Fruit fly (Drosophila melanogaster) whole organism, prepupa: ENCODE measurements around the gene Hs3st-B.

Source experiments
- Blimp-1 ChIP-seq: fragments of 200-800 bp; sonication (Bioruptor generic); optimal IDR thresholded peaks from 3 replicates; lab custom pipeline; 2017; ENCODE audit warnings: missing biosample characterization, missing genetic modification characterization, mild to moderate bottlenecking, moderate library complexity, missing genetic modification reagents
- CG10631 ChIP-seq: fragments of 200-800 bp; sonication (Bioruptor generic); optimal IDR thresholded peaks from 2 replicates; lab custom pipeline; 2016; ENCODE audit warnings: missing biosample characterization, missing genetic modification characterization
- CG11294 ChIP-seq: fragments of 200-800 bp; sonication (Bioruptor generic); IDR thresholded peaks from 2 replicates; pipeline ENCODE4 v1.3.6; 2022; ENCODE audit warnings: missing biosample characterization, missing genetic modification characterization
- CG11762 ChIP-seq: fragments of 200-800 bp; sonication (Bioruptor generic); optimal IDR thresholded peaks from 3 replicates; lab custom pipeline; 2016; ENCODE audit warnings: missing biosample characterization, missing genetic modification characterization; ENCODE audit not compliant: insufficient read depth
- CG11902 ChIP-seq: fragments of 200-800 bp; sonication (Bioruptor generic); optimal IDR thresholded peaks from 3 replicates; lab custom pipeline; 2016; ENCODE audit warnings: missing biosample characterization, missing genetic modification characterization
- CG15336 ChIP-seq: fragments of 200-800 bp; sonication (Bioruptor generic); IDR thresholded peaks from 2 replicates; pipeline ENCODE4 v1.3.6; 2022; ENCODE audit warnings: missing biosample characterization, missing genetic modification characterization
- CG1621 ChIP-seq: fragments of 200-800 bp; sonication (Bioruptor generic); optimal IDR thresholded peaks from 3 replicates; lab custom pipeline; 2018; ENCODE audit warnings: missing biosample characterization, mild to moderate bottlenecking, missing genetic modification characterization
- CG3032 ChIP-seq: fragments of 200-800 bp; optimal IDR thresholded peaks from 2 replicates; lab custom pipeline; 2019; ENCODE audit warnings: missing biosample characterization, mild to moderate bottlenecking, missing genetic modification characterization, moderate library complexity
- CG31627 ChIP-seq: fragments of 200-800 bp; sonication (Bioruptor generic); optimal IDR thresholded peaks from 3 replicates; lab custom pipeline; 2016; ENCODE audit warnings: missing biosample characterization, missing genetic modification characterization
- CG32006 ChIP-seq: fragments of 200-800 bp; sonication (Bioruptor generic); optimal IDR thresholded peaks from 3 replicates; lab custom pipeline; 2017; ENCODE audit warnings: missing biosample characterization, mild to moderate bottlenecking, missing genetic modification characterization
- CG3919 ChIP-seq: fragments of 200-800 bp; sonication (Bioruptor generic); optimal IDR thresholded peaks from 3 replicates; lab custom pipeline; 2016; ENCODE audit warnings: missing biosample characterization, missing genetic modification characterization
- CG4318 ChIP-seq: fragments of 200-800 bp; sonication (Bioruptor generic); optimal IDR thresholded peaks from 3 replicates; lab custom pipeline; 2017; ENCODE audit warnings: missing biosample characterization, mild to moderate bottlenecking, missing genetic modification characterization
- CG6163 ChIP-seq: fragments of 200-800 bp; sonication (Bioruptor generic); IDR thresholded peaks from 3 replicates; pipeline ENCODE4 v1.3.6; 2022; ENCODE audit warnings: missing biosample characterization, missing genetic modification characterization
- CG6792 ChIP-seq: fragments of 200-800 bp; sonication (Bioruptor generic); optimal IDR thresholded peaks from 3 replicates; lab custom pipeline; 2016; ENCODE audit warnings: missing biosample characterization, missing genetic modification characterization
- CG6808 ChIP-seq: fragments of 200-800 bp; sonication (Bioruptor generic); optimal IDR thresholded peaks from 3 replicates; lab custom pipeline; 2017; ENCODE audit warnings: missing biosample characterization, missing genetic modification characterization, mild to moderate bottlenecking, moderate library complexity, missing genetic modification reagents
- CG6854 ChIP-seq: fragments of 200-800 bp; sonication (Bioruptor generic); optimal IDR thresholded peaks from 2 replicates; lab custom pipeline; 2017; ENCODE audit warnings: missing biosample characterization, mild to moderate bottlenecking, missing genetic modification characterization
- CG7368 ChIP-seq: fragments of 200-800 bp; sonication (Bioruptor generic); optimal IDR thresholded peaks from 3 replicates; lab custom pipeline; 2016; ENCODE audit warnings: missing biosample characterization, missing genetic modification characterization
- CG8119 ChIP-seq: fragments of 200-800 bp; sonication (Bioruptor generic); IDR thresholded peaks from 3 replicates; pipeline ENCODE4 v1.3.6; 2022; ENCODE audit warnings: missing biosample characterization, missing genetic modification characterization
- CG8319 ChIP-seq: fragments of 200-800 bp; sonication (Bioruptor generic); optimal IDR thresholded peaks from 3 replicates; lab custom pipeline; 2016; ENCODE audit warnings: missing biosample characterization, missing genetic modification characterization
- CG8632 ChIP-seq: fragments of 200-800 bp; sonication (Bioruptor generic); optimal IDR thresholded peaks from 3 replicates; lab custom pipeline; 2016; ENCODE audit warnings: missing biosample characterization, missing genetic modification characterization
- CG9139 ChIP-seq: fragments of 200-800 bp; sonication (Bioruptor generic); optimal IDR thresholded peaks from 3 replicates; lab custom pipeline; 2017; ENCODE audit warnings: missing biosample characterization, mild to moderate bottlenecking, missing genetic modification characterization
- Eip75B ChIP-seq: fragments of 200-800 bp; sonication (Bioruptor generic); optimal IDR thresholded peaks from 3 replicates; lab custom pipeline; 2016; ENCODE audit warnings: missing biosample characterization, missing genetic modification characterization
- Eip78C ChIP-seq: fragments of 200-800 bp; sonication (Bioruptor generic); peaks from one replicate; lab custom pipeline; 2016; ENCODE audit warnings: missing biosample characterization, missing genetic modification characterization
- Eip93F ChIP-seq: fragments of 200-800 bp; sonication (Bioruptor generic); optimal IDR thresholded peaks from 2 replicates; lab custom pipeline; 2016; ENCODE audit warnings: missing biosample characterization, mild to moderate bottlenecking, missing genetic modification characterization
- Ets21C ChIP-seq: fragments of 200-800 bp; sonication (Bioruptor generic); optimal IDR thresholded peaks from 3 replicates; lab custom pipeline; 2016; ENCODE audit warnings: missing biosample characterization, missing genetic modification characterization
- Ets96B ChIP-seq: fragments of 200-800 bp; optimal IDR thresholded peaks from 2 replicates; lab custom pipeline; 2019; ENCODE audit warnings: missing biosample characterization, mild to moderate bottlenecking, missing genetic modification characterization, moderate library complexity
- Gug ChIP-seq: fragments of 200-800 bp; sonication (Bioruptor generic); IDR thresholded peaks from 2 replicates; pipeline ENCODE4 v1.3.6; 2022; ENCODE audit warnings: missing biosample characterization, missing genetic modification characterization
- Hr38 ChIP-seq: sonication (Bioruptor generic); optimal IDR thresholded peaks from 2 replicates; lab custom pipeline; 2016; ENCODE audit warnings: missing biosample characterization, missing genetic modification characterization
- Hr39 ChIP-seq: fragments of 200-800 bp; sonication (Bioruptor generic); optimal IDR thresholded peaks from 2 replicates; lab custom pipeline; 2016; ENCODE audit warnings: missing biosample characterization, missing genetic modification characterization
- Hr4 ChIP-seq: fragments of 200-800 bp; sonication (Bioruptor generic); optimal IDR thresholded peaks from 3 replicates; lab custom pipeline; 2016; ENCODE audit warnings: missing biosample characterization, missing genetic modification characterization
- Lpt ChIP-seq: fragments of 200-800 bp; sonication (Bioruptor generic); optimal IDR thresholded peaks from 3 replicates; lab custom pipeline; 2016; ENCODE audit warnings: missing biosample characterization, missing genetic modification characterization
- Met ChIP-seq: fragments of 200-800 bp; sonication (Bioruptor generic); optimal IDR thresholded peaks from 3 replicates; lab custom pipeline; 2016; ENCODE audit warnings: missing biosample characterization, missing genetic modification characterization
- OdsH ChIP-seq: fragments of 200-800 bp; sonication (Bioruptor generic); optimal IDR thresholded peaks from 3 replicates; lab custom pipeline; 2016; ENCODE audit warnings: missing biosample characterization, missing genetic modification characterization
- Sox102F ChIP-seq: fragments of 200-800 bp; sonication (Bioruptor generic); optimal IDR thresholded peaks from 2 replicates; lab custom pipeline; 2016; ENCODE audit warnings: missing biosample characterization, mild to moderate bottlenecking, missing genetic modification characterization
- Sox14 ChIP-seq: fragments of 200-800 bp; sonication (Bioruptor generic); optimal IDR thresholded peaks from 3 replicates; lab custom pipeline; 2016; ENCODE audit warnings: missing biosample characterization, missing genetic modification characterization
- achi ChIP-seq: fragments of 200-800 bp; sonication (Bioruptor generic); optimal IDR thresholded peaks from 3 replicates; lab custom pipeline; 2016; ENCODE audit warnings: missing biosample characterization, missing genetic modification characterization
- acj6 ChIP-seq: fragments of 200-800 bp; sonication (Bioruptor generic); optimal IDR thresholded peaks from 3 replicates; lab custom pipeline; 2016; ENCODE audit warnings: missing biosample characterization, missing genetic modification characterization
- cyc ChIP-seq: fragments of 200-800 bp; sonication (Bioruptor generic); optimal IDR thresholded peaks from 3 replicates; lab custom pipeline; 2016; ENCODE audit warnings: missing biosample characterization, missing genetic modification characterization
- dac ChIP-seq: fragments of 200-800 bp; sonication (Bioruptor generic); optimal IDR thresholded peaks from 2 replicates; lab custom pipeline; 2017; ENCODE audit warnings: missing biosample characterization, mild to moderate bottlenecking, missing genetic modification characterization
- dsx ChIP-seq: fragments of 200-800 bp; optimal IDR thresholded peaks from 3 replicates; lab custom pipeline; 2019; ENCODE audit warnings: missing biosample characterization, mild to moderate bottlenecking, missing genetic modification characterization, moderate library complexity; ENCODE audit not compliant: poor library complexity, severe bottlenecking
- esn ChIP-seq: fragments of 200-800 bp; sonication (Bioruptor generic); optimal IDR thresholded peaks from 2 replicates; lab custom pipeline; 2016; ENCODE audit warnings: missing biosample characterization, mild to moderate bottlenecking, missing genetic modification characterization, moderate library complexity
- fd59A ChIP-seq: fragments of 200-800 bp; sonication (Bioruptor generic); optimal IDR thresholded peaks from 2 replicates; lab custom pipeline; 2017; ENCODE audit warnings: missing biosample characterization, mild to moderate bottlenecking, missing genetic modification characterization, missing genetic modification reagents
- fd85E ChIP-seq: fragments of 200-800 bp; sonication (Bioruptor generic); optimal IDR thresholded peaks from 3 replicates; lab custom pipeline; 2016; ENCODE audit warnings: missing biosample characterization, missing genetic modification characterization
- lz ChIP-seq: fragments of 200-800 bp; sonication (Bioruptor generic); optimal IDR thresholded peaks from 3 replicates; lab custom pipeline; 2016; ENCODE audit warnings: missing biosample characterization, missing genetic modification characterization
- net ChIP-seq: fragments of 200-800 bp; sonication (Bioruptor generic); optimal IDR thresholded peaks from 3 replicates; lab custom pipeline; 2016; ENCODE audit warnings: missing biosample characterization, missing genetic modification characterization
- salr ChIP-seq, 2 experiments: fragments of 200-800 bp; sonication (Bioruptor generic); optimal IDR thresholded peaks; 3 replicates each; lab custom pipeline; 2016 to 2018; ENCODE audit warnings: missing biosample characterization in 2 of 2, missing genetic modification characterization in 2 of 2, mild to moderate bottlenecking in 1 of 2
- spab ChIP-seq: fragments of 200-800 bp; sonication (Bioruptor generic); optimal IDR thresholded peaks from 2 replicates; lab custom pipeline; 2017; ENCODE audit warnings: missing biosample characterization, mild to moderate bottlenecking, missing genetic modification characterization, missing genetic modification reagents
- ss ChIP-seq, 2 experiments: fragments of 200-800 bp; sonication (Bioruptor generic); optimal IDR thresholded peaks; 2 replicates in 1 of 2; 3 replicates in 1 of 2; lab custom pipeline; 2017 to 2018; ENCODE audit warnings: mild to moderate bottlenecking in 2 of 2, missing biosample characterization in 2 of 2, missing genetic modification characterization in 2 of 2, moderate library complexity in 1 of 2
- svp ChIP-seq: fragments of 200-800 bp; sonication (Bioruptor generic); peaks from one replicate; lab custom pipeline; 2016; ENCODE audit warnings: missing biosample characterization, missing genetic modification characterization
- topi ChIP-seq: fragments of 200-800 bp; sonication (Bioruptor generic); optimal IDR thresholded peaks from 3 replicates; lab custom pipeline; 2016; ENCODE audit warnings: missing biosample characterization, missing genetic modification characterization
- vri ChIP-seq: fragments of 200-800 bp; sonication (Bioruptor generic); optimal IDR thresholded peaks from 3 replicates; lab custom pipeline; 2016; ENCODE audit warnings: missing biosample characterization, mild to moderate bottlenecking, missing genetic modification characterization

Gene Hs3st-B

DNA sequence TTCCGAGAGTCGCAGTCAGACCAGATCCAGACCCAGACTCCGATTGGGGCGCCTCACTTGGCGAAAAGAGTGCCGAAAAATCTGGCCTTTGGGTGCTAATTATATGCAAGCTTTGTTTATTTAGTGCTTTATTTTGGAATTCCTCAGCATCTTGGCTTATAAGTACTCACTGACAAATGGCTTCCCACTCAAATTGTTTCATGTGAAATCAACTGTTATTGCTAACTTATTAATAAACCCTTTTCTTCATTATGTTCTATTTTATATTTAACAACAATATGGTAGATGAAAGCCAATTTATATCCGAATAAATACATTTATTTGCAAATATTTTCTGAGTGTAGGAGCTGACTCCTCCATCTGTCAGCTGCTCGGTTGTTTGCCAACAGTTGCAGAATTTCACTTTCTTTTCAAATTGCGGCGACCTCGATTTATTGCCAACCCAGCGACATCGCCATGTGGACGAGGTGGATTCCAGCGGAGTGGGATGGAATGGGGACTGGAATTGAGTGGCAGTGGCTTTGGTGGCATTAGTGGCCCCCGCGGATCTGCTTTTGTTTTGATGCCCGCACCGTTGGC is 18.5 kb upstream of the Hs3st-B start:
- TF ChIP-seq CG8119 (GFP tag; lab: Robert Waterston, UW) (peak; percentile 76), CG11294 (GFP tag; lab: Robert Waterston, UW) (no peak), CG9139 (GFP tag; lab: Kevin White, UChicago) (no peak), Hr38 (GFP tag; lab: Kevin White, UChicago) (no peak), Sox102F (peak; percentile 70), fd85E (peak; percentile 16), topi (GFP tag; lab: Kevin White, UChicago) (peak; percentile 75), CG4318 (GFP tag; lab: Kevin White, UChicago) (peak; percentile 75), CG1621 (no peak), CG8319 (GFP tag; lab: Kevin White, UChicago) (peak; percentile 52), Hr4 (GFP tag; lab: Kevin White, UChicago) (peak; percentile 65), CG32006 (GFP tag; lab: Kevin White, UChicago) (peak; percentile 90), acj6 (peak; percentile 70), CG6808 (GFP tag; lab: Kevin White, UChicago) (peak; percentile 46), vri (no peak), esn (GFP tag; lab: Kevin White, UChicago) (peak; percentile 75), Lpt (GFP tag; lab: Kevin White, UChicago) (peak; percentile 40), achi (peak; percentile 69), CG8632 (GFP tag; lab: Kevin White, UChicago) (peak; percentile 56), CG10631 (GFP tag; lab: Kevin White, UChicago) (peak; percentile 70), Met (GFP tag; lab: Kevin White, UChicago) (peak; percentile 72), Eip78C (GFP tag; lab: Kevin White, UChicago) (peak; percentile 95), fd59A (GFP tag; lab: Kevin White, UChicago) (peak; percentile 57), CG6854 (peak; percentile 27), Sox14 (GFP tag; lab: Kevin White, UChicago) (peak; percentile 68), dsx (GFP tag; lab: Kevin White, UChicago) (peak; percentile 19), Hr39 (GFP tag; lab: Kevin White, UChicago) (peak; percentile 33), Eip75B (GFP tag; lab: Kevin White, UChicago) (peak; percentile 67), CG11902 (peak; percentile 55), net (GFP tag; lab: Kevin White, UChicago) (peak; percentile 68), Ets96B (tag; lab: Kevin White, UChicago) (peak; percentile 49), CG3919 (peak; percentile 72), Blimp-1 (GFP tag; lab: Kevin White, UChicago) (peak; percentile 91), OdsH (GFP tag; lab: Kevin White, UChicago) (peak; percentile 72), svp (GFP tag; lab: Kevin White, UChicago) (peak; percentile 78), CG6163 (GFP tag; lab: Robert Waterston, UW) (peak; percentile 37; the same call in 2 of the 3 replicates), spab (GFP tag; lab: Kevin White, UChicago) (peak; percentile 26), Ets21C (GFP tag; lab: Kevin White, UChicago) (no peak), salr (GFP tag; optimal IDR thresholded peaks at IDR 0.05; lab: Kevin White, UChicago) (peak in 1 of 2 experiments; percentile 66), lz (GFP tag; lab: Kevin White, UChicago) (peak; percentile 66), Eip93F (GFP tag; lab: Kevin White, UChicago) (no peak), CG15336 (GFP tag; lab: Robert Waterston, UW) (peak; percentile 74), CG11762 (GFP tag; lab: Kevin White, UChicago) (peak; percentile 65), CG6792 (peak; percentile 74), cyc (GFP tag; lab: Kevin White, UChicago) (peak; percentile 64), CG31627 (GFP tag; lab: Kevin White, UChicago) (peak; percentile 44), dac (GFP tag; lab: Kevin White, UChicago) (peak; percentile 67), CG3032 (peak; percentile 54), ss (GFP tag; optimal IDR thresholded peaks at IDR 0.05; lab: Kevin White, UChicago) (peak in 1 of 2 experiments; percentile 48), CG7368 (GFP tag; lab: Kevin White, UChicago) (peak; percentile 57), Gug (GFP tag; lab: Robert Waterston, UW) (no peak; the same call in 1 of the 2 replicates)
